Fruit fly (Drosophila melanogaster): ENCODE measurements around the gene smp-30.

Gene smp-30

DNA sequence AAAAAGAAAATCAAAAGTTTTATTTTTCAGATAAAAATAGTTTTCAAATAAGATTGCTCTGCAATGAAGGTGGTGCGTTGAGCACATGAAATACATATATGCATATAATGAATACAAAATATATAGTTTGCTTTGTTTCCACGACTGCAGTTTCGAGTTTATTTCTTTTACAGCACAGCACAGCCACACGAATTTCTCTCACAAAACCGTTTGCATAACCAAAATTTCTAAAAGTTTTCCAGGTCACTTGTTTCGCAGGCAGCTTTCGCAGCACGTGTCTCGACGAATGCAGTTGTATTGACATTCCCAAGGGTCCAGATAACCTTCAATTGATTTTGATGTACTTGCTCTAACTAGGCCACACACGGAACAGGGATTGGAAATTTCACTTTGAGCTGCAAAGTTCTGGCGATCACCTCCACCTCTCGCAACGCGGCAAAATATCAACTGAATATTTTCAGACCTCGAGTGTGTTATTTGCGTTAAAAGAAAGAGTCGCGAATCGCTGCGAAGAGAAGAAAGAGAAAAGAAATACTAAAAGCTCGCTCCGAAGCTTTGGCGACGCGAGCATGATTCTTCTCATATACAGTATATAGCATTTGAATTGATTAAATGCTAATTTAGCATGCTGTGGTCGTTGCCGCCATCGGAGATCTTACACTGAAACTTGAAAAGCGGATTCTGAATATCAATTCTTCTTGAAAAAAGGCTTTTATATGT lies 19.8 kb downstream of the smp-30 start, which contains the start of gene CG7530 (continued):
- TF ChIP-seq CG34422 (GFP tag; IDR thresholded peaks at IDR 0.05) = no peak
- peak; percentile 29 for TF ChIP-seq unpg (GFP tag; optimal IDR thresholded peaks at IDR 0.05)
- TF ChIP-seq CG8089 (GFP tag; optimal IDR thresholded peaks at IDR 0.05) = no peak
- TF ChIP-seq prd (optimal IDR thresholded peaks at IDR 0.05) = no peak
- TF ChIP-seq prd (GFP tag; IDR thresholded peaks at IDR 0.05) = 0 out of 3 replicates have a peak, but pooled peaks have one; percentile 33
- TF ChIP-seq CG3163 (GFP tag; optimal IDR thresholded peaks at IDR 0.05) = peak; percentile 90
- TF ChIP-seq ro (GFP tag; IDR thresholded peaks at IDR 0.05) = no peak
- TF ChIP-seq Hr78 (GFP tag; optimal IDR thresholded peaks at IDR 0.05) = peak in 1 of 2 experiments; percentile 3
- TF ChIP-seq lbe (GFP tag; optimal IDR thresholded peaks at IDR 0.05) = peak; percentile 65
- TF ChIP-seq hbn (GFP tag; IDR thresholded peaks at IDR 0.05; ENCODE audit: partially characterized antibody) = no peak
- TF ChIP-seq CG13287 (GFP tag; IDR thresholded peaks at IDR 0.05; ENCODE audit: partially characterized antibody) = peak; percentile 20; the same call in 1 of the 2 replicates
- TF ChIP-seq Rfx (GFP tag; IDR thresholded peaks at IDR 0.05) = peak; percentile 61; the same call in 1 of the 2 replicates
- no peak for TF ChIP-seq MESR4 (GFP tag; optimal IDR thresholded peaks at IDR 0.05)
- TF ChIP-seq kay (GFP tag; optimal IDR thresholded peaks at IDR 0.05) = no peak
- TF ChIP-seq dmrt99B (tag; optimal IDR thresholded peaks at IDR 0.05) = peak; percentile 15
- no peak; the same call in 1 of the 2 replicates for TF ChIP-seq lmd (GFP tag; IDR thresholded peaks at IDR 0.05)
- peak; percentile 49 for TF ChIP-seq Hmr (GFP tag; optimal IDR thresholded peaks at IDR 0.05)
- no peak for TF ChIP-seq CG4820 (GFP tag; optimal IDR thresholded peaks at IDR 0.05)
- TF ChIP-seq hkb (optimal IDR thresholded peaks at IDR 0.05) = no peak
- peak; percentile 59; the same call in 1 of the 2 replicates for TF ChIP-seq hkb (GFP tag; IDR thresholded peaks at IDR 0.05)
- peak; percentile 63 for TF ChIP-seq CG3281 (GFP tag; optimal IDR thresholded peaks at IDR 0.05)
- TF ChIP-seq esg (GFP tag; conservative IDR thresholded peaks at IDR 0.05) = no peak
- TF ChIP-seq CG6854 (GFP tag; optimal IDR thresholded peaks at IDR 0.05) = peak; percentile 31
- TF ChIP-seq CG8359 (GFP tag; optimal IDR thresholded peaks at IDR 0.05; ENCODE audit: borderline replicate concordance) = no peak
- TF ChIP-seq ham (GFP tag; IDR thresholded peaks at IDR 0.05) = no peak
- TF ChIP-seq Tbp (GFP tag; optimal IDR thresholded peaks at IDR 0.05) = no peak
- 0 out of 3 replicates have a peak, but pooled peaks have one; percentile 25 for TF ChIP-seq zfh1 (GFP tag; IDR thresholded peaks at IDR 0.05)
- TF ChIP-seq CG5180 (GFP tag; optimal IDR thresholded peaks at IDR 0.05) = no peak
- TF ChIP-seq CG11696 (GFP tag; IDR thresholded peaks at IDR 0.05) = 0 out of 2 replicates have a peak, but pooled peaks have one; percentile 49
- no peak for TF ChIP-seq CG15696 (tag; optimal IDR thresholded peaks at IDR 0.05)
- no peak for TF ChIP-seq CHES-1-like (GFP tag; optimal IDR thresholded peaks at IDR 0.05)
- TF ChIP-seq Antp (GFP tag; optimal IDR thresholded peaks at IDR 0.05) = no peak
- TF ChIP-seq ranshi (GFP tag; IDR thresholded peaks at IDR 0.05) = 0 out of 2 replicates have a peak, but pooled peaks have one; percentile 13
- TF ChIP-seq exex (tag; optimal IDR thresholded peaks at IDR 0.05) = peak; percentile 29
- no peak for TF ChIP-seq CG6272 (GFP tag; IDR thresholded peaks at IDR 0.05)
- TF ChIP-seq vvl (GFP tag; IDR thresholded peaks at IDR 0.05) = peak; percentile 81
- peak; percentile 5 for TF ChIP-seq corto (GFP tag; optimal IDR thresholded peaks at IDR 0.05)
- peak; percentile 48 for TF ChIP-seq CG2678 (tag; optimal IDR thresholded peaks at IDR 0.05)
- TF ChIP-seq jing (GFP tag; optimal IDR thresholded peaks at IDR 0.05) = no peak
- peak; percentile 47 for TF ChIP-seq Meics (GFP tag; optimal IDR thresholded peaks at IDR 0.05)
- no peak for TF ChIP-seq CG6791 (GFP tag; IDR thresholded peaks at IDR 0.05; ENCODE audit: partially characterized antibody)
- 0 out of 2 replicates have a peak, but pooled peaks have one; percentile 18 for TF ChIP-seq slbo (GFP tag; IDR thresholded peaks at IDR 0.05)
- TF ChIP-seq CG17829 (tag; optimal IDR thresholded peaks at IDR 0.05) = peak; percentile 12
- no peak for TF ChIP-seq CG10366 (GFP tag; IDR thresholded peaks at IDR 0.05)
- TF ChIP-seq ci (GFP tag; IDR thresholded peaks at IDR 0.05) = 0 out of 3 replicates have a peak, but pooled peaks have one; percentile 23
- TF ChIP-seq CG13123 (GFP tag; optimal IDR thresholded peaks at IDR 0.05) = no peak
- TF ChIP-seq schlank (tag; optimal IDR thresholded peaks at IDR 0.05) = no peak
- TF ChIP-seq CG14441 (GFP tag; IDR thresholded peaks at IDR 0.05) = 0 out of 2 replicates have a peak, but pooled peaks have one; percentile 39
- TF ChIP-seq CG9609 (GFP tag; optimal IDR thresholded peaks at IDR 0.05) = no peak

Data from whole organism, embryonic.